Worm (Caenorhabditis elegans): ENCODE data around the gene F42A9.3.

DNA sequence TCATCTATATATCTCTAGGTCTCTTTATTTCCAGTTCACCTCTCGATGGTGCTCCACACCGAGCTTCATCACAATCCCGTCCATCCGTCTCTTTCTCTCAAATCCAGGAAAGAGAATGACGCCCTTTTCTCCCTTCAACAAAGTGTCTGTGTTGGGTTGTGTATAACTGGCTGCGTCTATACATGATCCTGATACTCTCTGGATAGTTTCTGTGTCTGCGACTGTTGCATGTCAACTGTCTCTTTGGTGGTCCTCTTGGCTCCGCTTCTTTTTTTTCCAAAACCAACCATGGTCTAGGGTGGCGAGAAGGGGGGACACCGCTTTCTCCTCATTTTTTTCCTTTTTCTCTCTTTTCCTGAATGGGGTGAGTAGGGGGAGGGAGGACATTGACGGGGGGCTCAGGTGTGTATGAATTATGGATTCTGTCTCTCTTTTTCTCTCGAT is 12.6 kb downstream of the F42A9.3 start:
- TF ChIP-seq F13H6.1 (tag; optimal IDR thresholded peaks at IDR 0.05) (peak; percentile 86), lsy-2 (tag; optimal IDR thresholded peaks at IDR 0.05) (peak; percentile 35 to 59), nhr-6 (tag; optimal IDR thresholded peaks at IDR 0.05) (no peak), unc-39 (tag; optimal IDR thresholded peaks at IDR 0.05) (no peak), skn-1 (tag; optimal IDR thresholded peaks at IDR 0.05) (no peak), elt-3 (tag; optimal IDR thresholded peaks at IDR 0.05) (no peak), snpc-4 (tag; optimal IDR thresholded peaks at IDR 0.05) (peak; percentile 39), lin-39 (tag; optimal IDR thresholded peaks at IDR 0.05) (no peak), nhr-237 (tag; optimal IDR thresholded peaks at IDR 0.05) (no peak), blmp-1 (tag; optimal IDR thresholded peaks at IDR 0.05; ENCODE audit: insufficient read depth) (no peak), nhr-11 (tag; optimal IDR thresholded peaks at IDR 0.05) (no peak), nhr-77 (tag; optimal IDR thresholded peaks at IDR 0.05) (no peak), nhr-12 (tag; optimal IDR thresholded peaks at IDR 0.05) (no peak)

Data from whole organism, L2 larva.